Worm (Caenorhabditis elegans) whole organism, L4 larva: ENCODE measurements around the gene F16H6.7.
"Not testable (repeated sequence)": the region's sequence is repeated elsewhere in the genome, so short reads cannot be mapped to it uniquely, and the experiment has no call there.

Experiments
- F10B5.3 ChIP-seq: sonication (generic microtip); optimal IDR thresholded peaks from 2 replicates; lab custom pipeline; 2016; ENCODE audit warnings: mild to moderate bottlenecking, missing genetic modification characterization, missing compliant biosample characterization
- F26F4.8 ChIP-seq: fragments of 200-800 bp; sonication (Bioruptor generic); conservative IDR thresholded peaks from 2 replicates; pipeline ENCODE4 v1.3.6; 2022; ENCODE audit warnings: missing genetic modification characterization, missing compliant biosample characterization
- F49E8.2 ChIP-seq: sonication (generic microtip); optimal IDR thresholded peaks from 2 replicates; lab custom pipeline; 2016; ENCODE audit warnings: missing compliant biosample characterization, mild to moderate bottlenecking, missing genetic modification characterization, borderline replicate concordance
- Y105C5A.15 ChIP-seq: fragments of 200-800 bp; sonication (Bioruptor generic); IDR thresholded peaks from 2 replicates; pipeline ENCODE4 v1.3.6; 2022; ENCODE audit warnings: missing genetic modification characterization, missing compliant biosample characterization
- Y5F2A.4 ChIP-seq: fragments of 200-800 bp; sonication (Bioruptor generic); optimal IDR thresholded peaks from 2 replicates; lab custom pipeline; 2018; ENCODE audit warnings: mild to moderate bottlenecking, missing genetic modification characterization, missing compliant biosample characterization
- aha-1 ChIP-seq: fragments of 150-350 bp; peaks from one replicate; lab custom pipeline; 2014; ENCODE audit warnings: missing biosample characterization, missing genetic modification characterization
- ama-1 ChIP-seq: fragments of 150-350 bp; optimal IDR thresholded peaks from 2 replicates; lab custom pipeline; 2014; ENCODE audit warnings: inconsistent platforms, mixed read lengths
- attf-4 ChIP-seq: sonication (generic microtip); optimal IDR thresholded peaks from 3 replicates; lab custom pipeline; 2017; ENCODE audit warnings: missing biosample characterization, missing genetic modification characterization
- ceh-44 ChIP-seq: fragments of 200-800 bp; sonication (Bioruptor generic); IDR thresholded peaks from 2 replicates; pipeline ENCODE4 v1.3.6; 2022; ENCODE audit warnings: missing genetic modification reagents, missing genetic modification characterization, missing compliant biosample characterization
- ceh-82 ChIP-seq: sonication (generic microtip); optimal IDR thresholded peaks from 2 replicates; lab custom pipeline; 2017; ENCODE audit warnings: missing biosample characterization, missing genetic modification characterization
- ces-1 ChIP-seq: fragments of 150-350 bp; sonication (generic microtip); optimal IDR thresholded peaks from 4 replicates; lab custom pipeline; 2014; ENCODE audit warnings: missing biosample characterization, missing genetic modification reagents, missing genetic modification characterization
- ctbp-1 ChIP-seq: fragments of 200-800 bp; sonication (Bioruptor generic); IDR thresholded peaks from 2 replicates; pipeline ENCODE4 v1.3.6; 2022; ENCODE audit warnings: missing genetic modification reagents, missing genetic modification characterization, missing compliant biosample characterization
- dve-1 ChIP-seq: sonication (generic microtip); optimal IDR thresholded peaks from 2 replicates; lab custom pipeline; 2017; ENCODE audit warnings: antibody characterized with exemption, mild to moderate bottlenecking, missing genetic modification characterization, missing compliant biosample characterization; ENCODE audit not compliant: insufficient read depth
- egl-27 ChIP-seq: sonication (generic microtip); optimal IDR thresholded peaks from 3 replicates; lab custom pipeline; 2017; ENCODE audit warnings: missing biosample characterization, missing genetic modification reagents, missing genetic modification characterization
- gei-8 ChIP-seq: fragments of 200-800 bp; sonication (Bioruptor generic); optimal IDR thresholded peaks from 2 replicates; lab custom pipeline; 2018; ENCODE audit warnings: mild to moderate bottlenecking, missing genetic modification characterization, missing compliant biosample characterization
- hmg-1.1 ChIP-seq: fragments of 200-800 bp; sonication (Bioruptor generic); IDR thresholded peaks from 2 replicates; pipeline ENCODE4 v1.3.6; 2022; ENCODE audit warnings: missing genetic modification reagents, missing genetic modification characterization, missing compliant biosample characterization
- lim-7 ChIP-seq: fragments of 200-800 bp; sonication (Bioruptor generic); IDR thresholded peaks from 2 replicates; pipeline ENCODE4 v1.3.6; 2022; ENCODE audit warnings: missing genetic modification characterization, missing compliant biosample characterization
- lin-1 ChIP-seq: fragments of 200-800 bp; sonication (Bioruptor generic); IDR thresholded peaks from 2 replicates; pipeline ENCODE4 v1.3.6; 2022; ENCODE audit warnings: missing genetic modification reagents, missing genetic modification characterization, missing compliant biosample characterization
- lin-13 ChIP-seq: fragments of 150-350 bp; optimal IDR thresholded peaks from 2 replicates; lab custom pipeline; 2014; ENCODE audit warnings: missing biosample characterization, missing genetic modification reagents, missing genetic modification characterization
- lin-38 ChIP-seq: fragments of 200-800 bp; sonication (Bioruptor generic); IDR thresholded peaks from 2 replicates; pipeline ENCODE4 v1.3.6; 2022; ENCODE audit warnings: missing genetic modification reagents, missing genetic modification characterization, missing compliant biosample characterization
- lin-39 ChIP-seq: fragments of 150-350 bp; optimal IDR thresholded peaks from 2 replicates; lab custom pipeline; 2014; ENCODE audit warnings: missing biosample characterization, missing genetic modification reagents, missing genetic modification characterization
- madf-5 ChIP-seq, 2 experiments: fragments of 200-800 bp; sonication (Bioruptor generic); IDR thresholded peaks; 2 replicates each; pipeline ENCODE4 v1.3.6; 2022; ENCODE audit warnings: missing compliant biosample characterization in 2 of 2, missing genetic modification characterization in 2 of 2
- mep-1 ChIP-seq: fragments of 150-350 bp; sonication (generic microtip); optimal IDR thresholded peaks from 3 replicates; lab custom pipeline; 2014; ENCODE audit warnings: missing biosample characterization, missing genetic modification characterization
- nhr-237 ChIP-seq: sonication (generic microtip); optimal IDR thresholded peaks from 2 replicates; lab custom pipeline; 2017; ENCODE audit warnings: missing biosample characterization, missing genetic modification characterization
- nhr-77 ChIP-seq: fragments of 150-350 bp; optimal IDR thresholded peaks from 2 replicates; lab custom pipeline; 2014; ENCODE audit warnings: missing biosample characterization, missing genetic modification characterization
- set-16 ChIP-seq: fragments of 200-800 bp; sonication (Bioruptor generic); IDR thresholded peaks from 2 replicates; pipeline ENCODE4 v1.3.6; 2022; ENCODE audit warnings: missing genetic modification reagents, missing genetic modification characterization, missing compliant biosample characterization
- snpc-4 ChIP-seq: fragments of 150-350 bp; optimal IDR thresholded peaks from 2 replicates; lab custom pipeline; 2014; ENCODE audit warnings: missing biosample characterization, missing genetic modification characterization
- tag-97 ChIP-seq: fragments of 200-800 bp; sonication (Bioruptor generic); IDR thresholded peaks from 2 replicates; pipeline ENCODE4 v1.3.6; 2022; ENCODE audit warnings: missing genetic modification characterization, missing compliant biosample characterization
- unc-62 ChIP-seq, 3 experiments: fragments of 150-350 bp in 1 of 3; sonication (generic microtip); optimal IDR thresholded peaks in 2 of 3; peaks in 1 of 3; 1 replicate in 1 of 3; 2 replicates in 2 of 3; lab custom pipeline; 2014 to 2017; ENCODE audit warnings: missing biosample characterization in 3 of 3, missing genetic modification characterization in 3 of 3, missing genetic modification reagents in 3 of 3, missing genotype in 1 of 3
- vab-7 ChIP-seq: fragments of 200-800 bp; sonication (Bioruptor generic); IDR thresholded peaks from 2 replicates; pipeline ENCODE4 v1.3.6; 2022; ENCODE audit warnings: missing genetic modification reagents, missing genetic modification characterization, missing compliant biosample characterization
- zag-1 ChIP-seq: fragments of 150-350 bp; optimal IDR thresholded peaks from 2 replicates; lab custom pipeline; 2014; ENCODE audit warnings: missing biosample characterization, missing genetic modification characterization
- zip-11 ChIP-seq: fragments of 200-800 bp; sonication (Bioruptor generic); IDR thresholded peaks from 2 replicates; pipeline ENCODE4 v1.3.6; 2022; ENCODE audit warnings: missing genetic modification characterization, missing compliant biosample characterization

Gene F16H6.7

ce11 chrV:18224353-18224752, 15.4 kb upstream of the F16H6.7 start, which contains the start of gene F16H6.10:
Gene F16H6.10, minus strand, starts transcription at chrV:18224453.
- TF ChIP-seq mep-1 (no peak), zip-11 (GFP tag; lab: Robert Waterston, UW) (no peak), ama-1 (lab: Kevin White, UChicago) (no peak), ctbp-1 (GFP tag; lab: Robert Waterston, UW) (no peak), lin-38 (GFP tag; lab: Robert Waterston, UW) (no peak)

- not testable (repeated sequence) for TF ChIP-seq ctbp-1 (GFP tag; lab: Robert Waterston, UW); tag-97 (GFP tag; lab: Robert Waterston, UW); vab-7
Observed at ce11 chrV:18216784-18217183, 7.8 kb upstream of the F16H6.7 start, which contains the start of gene F16H6.9. Gene F16H6.9, plus strand, starts transcription at chrV:18217084.

- not testable (repeated sequence) for TF ChIP-seq hmg-1.1 (GFP tag; lab: Robert Waterston, UW); Y105C5A.15 (GFP tag; lab: Robert Waterston, UW); dve-1 (tag; lab: Kevin White, UChicago)
Observed at ce11 chrV:18216175-18216574, 7.2 kb upstream of the F16H6.7 start, which contains the start of gene F16H6.8. Gene F16H6.8, minus strand, starts transcription at chrV:18216275.

DNA sequence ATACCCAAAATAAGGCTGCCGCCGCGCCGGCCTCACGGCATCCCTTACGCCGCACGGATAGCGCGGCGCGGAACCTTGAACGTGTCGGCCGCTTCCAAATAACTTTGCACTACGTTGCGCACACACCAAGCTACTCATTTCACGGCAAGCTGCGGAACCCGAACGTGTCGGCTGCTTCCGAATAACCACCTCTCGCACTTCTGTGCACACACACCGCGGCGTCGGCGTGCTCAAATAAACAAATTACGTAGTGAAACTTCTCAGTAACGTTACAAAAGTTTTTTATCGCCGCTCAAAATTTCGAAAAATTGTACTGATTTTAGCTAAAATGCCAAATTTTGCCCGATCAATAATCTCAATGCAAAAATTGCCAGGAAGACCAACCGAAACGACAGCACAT, 3.9 kb upstream of the F16H6.7 start:
- TF ChIP-seq aha-1 (tag; lab: Kevin White, UChicago) (peak; percentile 90), set-16 (GFP tag; lab: Robert Waterston, UW) (peak; percentile 49; the same call in 1 of the 2 replicates), gei-8 (GFP tag; lab: Kevin White, UChicago) (no peak), nhr-77 (tag; lab: Kevin White, UChicago) (no peak)

DNA sequence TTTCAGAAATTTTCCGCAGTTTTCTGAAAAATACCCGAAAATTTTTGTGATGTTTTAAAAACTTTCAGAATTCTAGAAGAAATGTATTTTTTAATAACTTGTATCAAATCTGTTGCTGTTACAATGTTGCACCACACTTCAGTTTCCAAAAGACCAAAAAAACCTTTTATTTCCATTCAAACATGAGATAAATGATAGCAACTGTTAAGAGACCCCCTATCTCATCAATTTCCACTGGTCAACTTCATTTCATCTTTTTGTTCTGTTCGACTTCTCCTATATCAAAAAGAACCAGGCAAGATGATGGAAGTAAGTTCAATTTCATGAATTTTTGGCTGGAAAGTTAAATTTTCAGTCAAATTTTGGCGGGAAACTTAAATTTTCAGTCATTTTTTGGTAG, 10.6 kb downstream of the F16H6.7 start, which contains the start of gene F16H6.4:
Gene F16H6.4, plus strand, starts transcription at position 301 of the 400 bp plus-strand sequence.
- TF ChIP-seq lin-39 (tag; lab: Kevin White, UChicago), result no peak
- TF ChIP-seq tag-97 (GFP tag; lab: Robert Waterston, UW), result no peak
- no peak for TF ChIP-seq F26F4.8
- TF ChIP-seq Y5F2A.4 (GFP tag; lab: Kevin White, UChicago), result no peak
- TF ChIP-seq ceh-44, result no peak
- no peak for TF ChIP-seq F10B5.3 (tag; lab: Kevin White, UChicago)
- no peak for TF ChIP-seq ces-1 (GFP tag; lab: Kevin White, UChicago)
- no peak for TF ChIP-seq lin-1
- no peak for TF ChIP-seq madf-5 (GFP tag; IDR thresholded peaks at IDR 0.05; lab: Robert Waterston, UW)
- TF ChIP-seq lin-38 (GFP tag; lab: Robert Waterston, UW), result no peak
- TF ChIP-seq ceh-82 (tag; lab: Kevin White, UChicago), result no peak
- TF ChIP-seq unc-62 (GFP tag; optimal IDR thresholded peaks at IDR 0.05 in 1 of 2; lab: Kevin White, UChicago), result no peak
- TF ChIP-seq unc-62 (tag; optimal IDR thresholded peaks at IDR 0.05; lab: Kevin White, UChicago), result no peak

- TF ChIP-seq nhr-237 (tag; lab: Kevin White, UChicago) (no peak), F49E8.2 (no peak), lin-38 (GFP tag; lab: Robert Waterston, UW) (no peak), attf-4 (no peak), lim-7 (GFP tag; lab: Robert Waterston, UW) (no peak), snpc-4 (tag; lab: Kevin White, UChicago) (no peak), egl-27 (tag; lab: Kevin White, UChicago) (no peak), zag-1 (tag; lab: Kevin White, UChicago) (no peak), lin-13 (no peak)
Observed at ce11 chrV:18195006-18195405, 14.0 kb downstream of the F16H6.7 start, which contains the start of gene F16H6.3. Gene F16H6.3, plus strand, starts transcription at chrV:18195306.
